Worm (Caenorhabditis elegans) whole organism, L1 larva: ENCODE results near the gene B0464.6.

Source experiments
- C04F5.9 ChIP-seq: sonication (generic microtip); optimal IDR thresholded peaks from 2 replicates; lab custom pipeline; 2016; ENCODE audit warnings: missing genetic modification characterization, missing compliant biosample characterization
- F16B12.6 ChIP-seq: fragments of 150-350 bp; optimal IDR thresholded peaks from 2 replicates; lab custom pipeline; 2014; ENCODE audit warnings: missing biosample characterization, missing genetic modification characterization
- Y116A8C.19 ChIP-seq: sonication (generic microtip); optimal IDR thresholded peaks from 2 replicates; lab custom pipeline; 2016; ENCODE audit warnings: missing compliant biosample characterization, missing genetic modification characterization, borderline replicate concordance
- aly-2 ChIP-seq: fragments of 150-350 bp; optimal IDR thresholded peaks from 2 replicates; lab custom pipeline; 2014; ENCODE audit warnings: missing biosample characterization, missing genetic modification characterization
- blmp-1 ChIP-seq: fragments of 150-350 bp; optimal IDR thresholded peaks from 2 replicates; lab custom pipeline; 2014; ENCODE audit warnings: missing biosample characterization, missing genetic modification characterization
- ceh-88 ChIP-seq: fragments of 200-800 bp; sonication (Bioruptor generic); IDR thresholded peaks from 2 replicates; pipeline ENCODE4 v1.3.6; 2022; ENCODE audit warnings: missing genetic modification characterization, missing compliant biosample characterization
- dpl-1 ChIP-seq, 3 experiments: fragments of 150-350 bp in 2 of 3; sonication (generic microtip) in 1 of 3; optimal IDR thresholded peaks; 2 replicates each; lab custom pipeline; 2014 to 2017; ENCODE audit warnings: missing biosample characterization in 3 of 3, missing genetic modification characterization in 3 of 3, missing genetic modification reagents in 3 of 3
- dsc-1 ChIP-seq: sonication (generic microtip); optimal IDR thresholded peaks from 2 replicates; lab custom pipeline; 2016; ENCODE audit warnings: mild to moderate bottlenecking, missing genetic modification characterization, missing compliant biosample characterization
- efl-1 ChIP-seq, 4 experiments: fragments of 150-350 bp; optimal IDR thresholded peaks in 3 of 4; peaks in 1 of 4; 1 replicate in 1 of 4; 2 replicates in 3 of 4; lab custom pipeline; 2014; ENCODE audit warnings: missing biosample characterization in 2 of 4, missing genetic modification characterization in 2 of 4, missing genetic modification reagents in 2 of 4
- efl-3 ChIP-seq: fragments of 200-800 bp; sonication (Bioruptor generic); optimal IDR thresholded peaks from 2 replicates; lab custom pipeline; 2018; ENCODE audit warnings: mild to moderate bottlenecking, missing genetic modification characterization, missing compliant biosample characterization
- egl-13 ChIP-seq: sonication (generic microtip); optimal IDR thresholded peaks from 2 replicates; lab custom pipeline; 2016; ENCODE audit warnings: missing genotype, missing genetic modification reagents, missing genetic modification characterization, missing compliant biosample characterization
- ets-5 ChIP-seq: fragments of 200-800 bp; sonication (Bioruptor generic); IDR thresholded peaks from 2 replicates; pipeline ENCODE4 v1.3.6; 2022; ENCODE audit warnings: missing genetic modification characterization, missing compliant biosample characterization
- fkh-10 ChIP-seq: sonication (generic microtip); optimal IDR thresholded peaks from 2 replicates; lab custom pipeline; 2017; ENCODE audit warnings: missing biosample characterization, missing genetic modification reagents, missing genetic modification characterization
- fkh-4 ChIP-seq: sonication (generic microtip); optimal IDR thresholded peaks from 2 replicates; lab custom pipeline; 2016; ENCODE audit warnings: missing compliant biosample characterization, missing genetic modification characterization, borderline replicate concordance
- fkh-8 ChIP-seq: sonication (generic microtip); optimal IDR thresholded peaks from 2 replicates; lab custom pipeline; 2016; ENCODE audit warnings: mild to moderate bottlenecking, missing genetic modification characterization, missing compliant biosample characterization
- hlh-4 ChIP-seq: sonication (generic microtip); optimal IDR thresholded peaks from 2 replicates; lab custom pipeline; 2016; ENCODE audit warnings: mild to moderate bottlenecking, missing genetic modification characterization, missing compliant biosample characterization
- hpl-2 ChIP-seq: fragments of 150-350 bp; optimal IDR thresholded peaks from 2 replicates; lab custom pipeline; 2014; ENCODE audit warnings: missing biosample characterization, missing genetic modification reagents, missing genetic modification characterization
- lin-14 ChIP-seq: fragments of 200-800 bp; sonication (Bioruptor generic); optimal IDR thresholded peaks from 2 replicates; lab custom pipeline; 2018; ENCODE audit warnings: mild to moderate bottlenecking, missing genetic modification characterization, moderate library complexity, missing compliant biosample characterization
- lin-15B ChIP-seq: fragments of 150-350 bp; sonication (generic microtip); optimal IDR thresholded peaks from 3 replicates; lab custom pipeline; 2014; ENCODE audit warnings: missing biosample characterization, missing genetic modification characterization
- lin-35 ChIP-seq, 2 experiments: fragments of 150-350 bp; optimal IDR thresholded peaks; 2 replicates each; lab custom pipeline; 2014; ENCODE audit warnings: missing biosample characterization in 2 of 2, missing genetic modification characterization in 2 of 2, missing genetic modification reagents in 2 of 2
- lin-39 ChIP-seq: fragments of 150-350 bp; optimal IDR thresholded peaks from 2 replicates; lab custom pipeline; 2014; ENCODE audit warnings: missing biosample characterization, missing genetic modification reagents, missing genetic modification characterization
- lsy-2 ChIP-seq, 2 experiments: fragments of 150-350 bp; optimal IDR thresholded peaks; 2 replicates each; lab custom pipeline; 2014; ENCODE audit warnings: missing biosample characterization in 2 of 2, missing genetic modification characterization in 2 of 2
- nhr-12 ChIP-seq: sonication (generic microtip); optimal IDR thresholded peaks from 2 replicates; lab custom pipeline; 2017; ENCODE audit warnings: missing biosample characterization, missing genetic modification characterization
- nhr-28 ChIP-seq: fragments of 150-350 bp; optimal IDR thresholded peaks from 2 replicates; lab custom pipeline; 2014; ENCODE audit warnings: missing biosample characterization, missing genetic modification characterization
- nhr-47 ChIP-seq: sonication (generic microtip); optimal IDR thresholded peaks from 2 replicates; lab custom pipeline; 2016; ENCODE audit warnings: mild to moderate bottlenecking, missing genetic modification characterization, moderate library complexity, missing compliant biosample characterization
- nhr-71 ChIP-seq: sonication (generic microtip); optimal IDR thresholded peaks from 2 replicates; lab custom pipeline; 2016; ENCODE audit warnings: mild to moderate bottlenecking, missing genetic modification characterization, moderate library complexity, missing compliant biosample characterization
- nhr-84 ChIP-seq: sonication (generic microtip); optimal IDR thresholded peaks from 2 replicates; lab custom pipeline; 2017; ENCODE audit warnings: missing biosample characterization, missing genetic modification characterization
- nhr-85 ChIP-seq: sonication (generic microtip); peaks from one replicate; lab custom pipeline; 2016; ENCODE audit warnings: missing genetic modification characterization, inconsistent platforms, missing compliant biosample characterization
- nhr-90 ChIP-seq: sonication (generic microtip); optimal IDR thresholded peaks from 2 replicates; lab custom pipeline; 2016; ENCODE audit warnings: mild to moderate bottlenecking, missing genetic modification characterization, missing compliant biosample characterization; ENCODE audit not compliant: poor library complexity
- pax-3 ChIP-seq: fragments of 200-800 bp; sonication (Bioruptor generic); optimal IDR thresholded peaks from 2 replicates; lab custom pipeline; 2018; ENCODE audit warnings: mild to moderate bottlenecking, missing genetic modification characterization, moderate library complexity, missing compliant biosample characterization
- pqm-1 ChIP-seq: sonication (generic microtip); optimal IDR thresholded peaks from 3 replicates; lab custom pipeline; 2017; ENCODE audit warnings: missing biosample characterization, missing genetic modification characterization
- skn-1 ChIP-seq: fragments of 150-350 bp; optimal IDR thresholded peaks from 2 replicates; lab custom pipeline; 2014; ENCODE audit warnings: missing biosample characterization, missing genetic modification characterization
- snpc-4 ChIP-seq: fragments of 150-350 bp; optimal IDR thresholded peaks from 2 replicates; lab custom pipeline; 2014; ENCODE audit warnings: missing biosample characterization, missing genetic modification characterization
- snu-23 ChIP-seq: sonication (generic microtip); optimal IDR thresholded peaks from 2 replicates; lab custom pipeline; 2016; ENCODE audit warnings: missing genetic modification characterization, missing compliant biosample characterization
- sptf-1 ChIP-seq: fragments of 150-350 bp; optimal IDR thresholded peaks from 2 replicates; lab custom pipeline; 2014; ENCODE audit warnings: missing biosample characterization, missing genetic modification characterization
- sup-37 ChIP-seq: fragments of 200-800 bp; sonication (Bioruptor generic); optimal IDR thresholded peaks from 2 replicates; lab custom pipeline; 2018; ENCODE audit warnings: mild to moderate bottlenecking, missing genetic modification characterization, missing compliant biosample characterization
- unc-30 ChIP-seq: sonication (generic microtip); optimal IDR thresholded peaks from 2 replicates; lab custom pipeline; 2017; ENCODE audit warnings: missing biosample characterization, missing genetic modification characterization
- unc-86 ChIP-seq: sonication (generic microtip); optimal IDR thresholded peaks from 2 replicates; lab custom pipeline; 2016; ENCODE audit warnings: missing genetic modification characterization, missing compliant biosample characterization
- vab-15 ChIP-seq: sonication (generic microtip); optimal IDR thresholded peaks from 2 replicates; lab custom pipeline; 2017; ENCODE audit warnings: missing genotype, mild to moderate bottlenecking, missing genetic modification characterization, missing compliant biosample characterization
- zag-1 ChIP-seq: fragments of 150-350 bp; optimal IDR thresholded peaks from 2 replicates; lab custom pipeline; 2014; ENCODE audit warnings: missing biosample characterization, missing genetic modification characterization
- zip-4 ChIP-seq: fragments of 200-800 bp; sonication (Bioruptor generic); optimal IDR thresholded peaks from 2 replicates; lab custom pipeline; 2018; ENCODE audit warnings: mild to moderate bottlenecking, missing genetic modification characterization, moderate library complexity, missing compliant biosample characterization
- ztf-11 ChIP-seq, 2 experiments: sonication (generic microtip); optimal IDR thresholded peaks; 2 replicates each; lab custom pipeline; 2016 to 2017; ENCODE audit warnings: missing genetic modification characterization in 2 of 2, missing biosample characterization in 1 of 2, missing compliant biosample characterization in 1 of 2
- ztf-4 ChIP-seq: fragments of 150-350 bp; optimal IDR thresholded peaks from 2 replicates; lab custom pipeline; 2014; ENCODE audit warnings: missing biosample characterization, missing genetic modification characterization

B0464.6 gene

ce11 chrIII:9450933-9451332 lies 14.8 kb downstream of the B0464.6 start:
- TF ChIP-seq zag-1 (tag; lab: Kevin White, UChicago) (no peak), egl-13 (tag; lab: Kevin White, UChicago) (no peak), unc-86 (tag; lab: Kevin White, UChicago) (peak; percentile 36), dsc-1 (tag; lab: Kevin White, UChicago) (no peak), skn-1 (tag; lab: Kevin White, UChicago) (no peak), unc-30 (tag; lab: Kevin White, UChicago) (no peak), fkh-10 (GFP tag; lab: Kevin White, UChicago) (no peak), blmp-1 (peak; percentile 32), nhr-85 (peak; percentile 4), efl-1 (optimal IDR thresholded peaks at IDR 0.05; lab: Kevin White, UChicago) (no peak), efl-1 (GFP tag; optimal IDR thresholded peaks at IDR 0.05 in 1 of 2; lab: Kevin White, UChicago) (peak in 1 of 2 experiments; percentile 15), lin-14 (GFP tag; lab: Kevin White, UChicago) (peak; percentile 27), hlh-4 (tag; lab: Kevin White, UChicago) (no peak), ztf-11 (tag; optimal IDR thresholded peaks at IDR 0.05; lab: Kevin White, UChicago) (peak in 1 of 2 experiments; percentile 41), F16B12.6 (tag; lab: Kevin White, UChicago) (no peak), dpl-1 (GFP tag; optimal IDR thresholded peaks at IDR 0.05; lab: Kevin White, UChicago) (no peak), aly-2 (tag; lab: Kevin White, UChicago) (no peak), lsy-2 (tag; optimal IDR thresholded peaks at IDR 0.05; lab: Kevin White, UChicago) (peak; percentile 34 to 41), pax-3 (tag; lab: Kevin White, UChicago) (no peak)

ce11 chrIII:9449831-9450230 lies 15.9 kb downstream of the B0464.6 start, which contains the start of gene F54C8.6:
TSS of gene F54C8.6 (minus strand) at chrIII:9449931.
- no peak for TF ChIP-seq zag-1 (tag; lab: Kevin White, UChicago)
- TF ChIP-seq ztf-11 (tag; optimal IDR thresholded peaks at IDR 0.05; lab: Kevin White, UChicago): no peak
- TF ChIP-seq sup-37 (GFP tag; lab: Kevin White, UChicago): no peak
- TF ChIP-seq nhr-84: no peak
- no peak for TF ChIP-seq vab-15 (tag; lab: Kevin White, UChicago)
- TF ChIP-seq nhr-28 (tag; lab: Kevin White, UChicago): no peak
- TF ChIP-seq unc-86 (tag; lab: Kevin White, UChicago): no peak
- no peak for TF ChIP-seq sptf-1 (tag; lab: Kevin White, UChicago)
- TF ChIP-seq fkh-8 (tag; lab: Kevin White, UChicago): no peak
- TF ChIP-seq, all 84 proteins: peak for 0

- peak; percentile 60 for TF ChIP-seq snpc-4 (tag; lab: Kevin White, UChicago)
Observed at ce11 chrIII:9449351-9449750, 16.4 kb downstream of the B0464.6 start.

- peak; percentile 89 for TF ChIP-seq snu-23 (GFP tag; lab: Kevin White, UChicago)
- peak; percentile 48 for TF ChIP-seq zip-4 (GFP tag; lab: Kevin White, UChicago)
- TF ChIP-seq ztf-4 (tag; lab: Kevin White, UChicago): peak; percentile 85
- TF ChIP-seq skn-1 (tag; lab: Kevin White, UChicago): peak; percentile 92
- peak; percentile 88 for TF ChIP-seq nhr-47 (tag; lab: Kevin White, UChicago)
- TF ChIP-seq pqm-1: no peak
- TF ChIP-seq aly-2 (tag; lab: Kevin White, UChicago): no peak
- no peak for TF ChIP-seq vab-15 (tag; lab: Kevin White, UChicago)
- TF ChIP-seq Y116A8C.19: no peak
- peak; percentile 21 for TF ChIP-seq sup-37 (GFP tag; lab: Kevin White, UChicago)
- peak in 1 of 2 experiments; percentile 57 for TF ChIP-seq ztf-11 (tag; optimal IDR thresholded peaks at IDR 0.05; lab: Kevin White, UChicago)
- no peak for TF ChIP-seq nhr-12 (tag; lab: Kevin White, UChicago)
- TF ChIP-seq ets-5 (GFP tag; lab: Robert Waterston, UW): no peak
- peak; percentile 65 for TF ChIP-seq fkh-10 (GFP tag; lab: Kevin White, UChicago)
- peak; percentile 94 to 96 for TF ChIP-seq efl-1 (optimal IDR thresholded peaks at IDR 0.05; lab: Kevin White, UChicago)
- TF ChIP-seq efl-1 (GFP tag; optimal IDR thresholded peaks at IDR 0.05 in 1 of 2; lab: Kevin White, UChicago): peak; percentile 94 to 99
- peak; percentile 33 for TF ChIP-seq C04F5.9 (tag; lab: Kevin White, UChicago)
- TF ChIP-seq lin-15B (tag; lab: Kevin White, UChicago): peak; percentile 76
- peak; percentile 70 for TF ChIP-seq nhr-90 (tag; lab: Kevin White, UChicago)
- peak; percentile 67 for TF ChIP-seq egl-13 (tag; lab: Kevin White, UChicago)
- no peak for TF ChIP-seq efl-3
- no peak for TF ChIP-seq fkh-4 (tag; lab: Kevin White, UChicago)
- no peak for TF ChIP-seq hpl-2 (GFP tag; lab: Kevin White, UChicago)
- peak; percentile 97 for TF ChIP-seq lin-35 (GFP tag; optimal IDR thresholded peaks at IDR 0.05; lab: Kevin White, UChicago)
- peak; percentile 85 for TF ChIP-seq nhr-85
- peak; percentile 64; the same call in 1 of the 2 replicates for TF ChIP-seq ceh-88
- TF ChIP-seq nhr-71 (tag; lab: Kevin White, UChicago): peak; percentile 91
- TF ChIP-seq lin-39 (tag; lab: Kevin White, UChicago): peak; percentile 40
Observed at ce11 chrIII:9443417-9444027, 22.2 kb downstream of the B0464.6 start, which contains the start of gene pir-2. TSS of gene pir-2 (minus strand) at chrIII:9443634.
